Fruit fly (Drosophila melanogaster): ENCODE results near the gene tst.

The tst gene

dm6 chr3R:23732533-23732932, 40.1 kb downstream of the tst start:
- TF ChIP-seq Sin3A (optimal IDR thresholded peaks at IDR 0.05) = no peak

- TF ChIP-seq Myc (optimal IDR thresholded peaks at IDR 0.05) (no peak), insv (optimal IDR thresholded peaks at IDR 0.05) (no peak), h (optimal IDR thresholded peaks at IDR 0.05) (no peak), Sin3A (optimal IDR thresholded peaks at IDR 0.05) (no peak), psq (optimal IDR thresholded peaks at IDR 0.05) (no peak), ttk (optimal IDR thresholded peaks at IDR 0.05) (no peak)
These were observed 42.2 kb downstream of the tst start for dm6 chr3R:23730472-23730801.

- TF ChIP-seq psq (optimal IDR thresholded peaks at IDR 0.05) = no peak
- TF ChIP-seq h (optimal IDR thresholded peaks at IDR 0.05) = no peak
- TF ChIP-seq insv (optimal IDR thresholded peaks at IDR 0.05) = no peak
- TF ChIP-seq Sin3A (optimal IDR thresholded peaks at IDR 0.05) = no peak
- TF ChIP-seq Myc (optimal IDR thresholded peaks at IDR 0.05) = no peak
- no peak for TF ChIP-seq ttk (optimal IDR thresholded peaks at IDR 0.05)
These were observed 42.8 kb downstream of the tst start for dm6 chr3R:23729632-23730471.

- no peak for TF ChIP-seq Myc (optimal IDR thresholded peaks at IDR 0.05)
- TF ChIP-seq psq (optimal IDR thresholded peaks at IDR 0.05) = no peak
- no peak for TF ChIP-seq insv (optimal IDR thresholded peaks at IDR 0.05)
- TF ChIP-seq h (optimal IDR thresholded peaks at IDR 0.05) = no peak
- no peak for TF ChIP-seq Sin3A (optimal IDR thresholded peaks at IDR 0.05)
- no peak for TF ChIP-seq ttk (optimal IDR thresholded peaks at IDR 0.05)
These were observed 43.6 kb downstream of the tst start for dm6 chr3R:23729066-23729465.

- no peak for TF ChIP-seq Sin3A (optimal IDR thresholded peaks at IDR 0.05)
- TF ChIP-seq Myc (optimal IDR thresholded peaks at IDR 0.05) = no peak
- TF ChIP-seq h (optimal IDR thresholded peaks at IDR 0.05) = no peak
- no peak for TF ChIP-seq ttk (optimal IDR thresholded peaks at IDR 0.05)
- TF ChIP-seq insv (optimal IDR thresholded peaks at IDR 0.05) = no peak
These were observed 44.6 kb downstream of the tst start for dm6 chr3R:23728086-23728485.

- TF ChIP-seq psq (optimal IDR thresholded peaks at IDR 0.05) = no peak
- TF ChIP-seq h (optimal IDR thresholded peaks at IDR 0.05) = no peak
- TF ChIP-seq insv (optimal IDR thresholded peaks at IDR 0.05) = no peak
- TF ChIP-seq Myc (optimal IDR thresholded peaks at IDR 0.05) = no peak
- no peak for TF ChIP-seq Sin3A (optimal IDR thresholded peaks at IDR 0.05)
- no peak for TF ChIP-seq ttk (optimal IDR thresholded peaks at IDR 0.05)
These were observed 45.0 kb downstream of the tst start for dm6 chr3R:23727657-23728056.

- TF ChIP-seq h (optimal IDR thresholded peaks at IDR 0.05) (no peak), Myc (optimal IDR thresholded peaks at IDR 0.05) (no peak), psq (optimal IDR thresholded peaks at IDR 0.05) (no peak), Sin3A (optimal IDR thresholded peaks at IDR 0.05) (no peak), ttk (optimal IDR thresholded peaks at IDR 0.05) (no peak), insv (optimal IDR thresholded peaks at IDR 0.05) (no peak)
These were observed 45.9 kb downstream of the tst start for dm6 chr3R:23726740-23727139.

dm6 chr3R:23725711-23726349, 46.8 kb downstream of the tst start:
- TF ChIP-seq ttk (optimal IDR thresholded peaks at IDR 0.05) (no peak), Sin3A (optimal IDR thresholded peaks at IDR 0.05) (no peak), h (optimal IDR thresholded peaks at IDR 0.05) (no peak), insv (optimal IDR thresholded peaks at IDR 0.05) (no peak), Myc (optimal IDR thresholded peaks at IDR 0.05) (no peak), psq (optimal IDR thresholded peaks at IDR 0.05) (no peak)

- TF ChIP-seq ttk (optimal IDR thresholded peaks at IDR 0.05) (no peak), h (optimal IDR thresholded peaks at IDR 0.05) (no peak), psq (optimal IDR thresholded peaks at IDR 0.05) (no peak), Sin3A (optimal IDR thresholded peaks at IDR 0.05) (no peak), Myc (optimal IDR thresholded peaks at IDR 0.05) (no peak), insv (optimal IDR thresholded peaks at IDR 0.05) (no peak)
These were observed 47.7 kb downstream of the tst start for dm6 chr3R:23724843-23725506.

dm6 chr3R:23723381-23724034, 49.2 kb downstream of the tst start:
- no peak for TF ChIP-seq psq (optimal IDR thresholded peaks at IDR 0.05)
- TF ChIP-seq h (optimal IDR thresholded peaks at IDR 0.05) = no peak
- TF ChIP-seq insv (optimal IDR thresholded peaks at IDR 0.05) = no peak
- no peak for TF ChIP-seq Sin3A (optimal IDR thresholded peaks at IDR 0.05)
- no peak for TF ChIP-seq Myc (optimal IDR thresholded peaks at IDR 0.05)
- TF ChIP-seq ttk (optimal IDR thresholded peaks at IDR 0.05) = no peak

dm6 chr3R:23722680-23723372, 49.8 kb downstream of the tst start, which contains the start of gene CG10365:
Gene CG10365, plus strand, starts transcription at chr3R:23723331.
- TF ChIP-seq psq (optimal IDR thresholded peaks at IDR 0.05) = no peak
- TF ChIP-seq h (optimal IDR thresholded peaks at IDR 0.05) = no peak
- no peak for TF ChIP-seq insv (optimal IDR thresholded peaks at IDR 0.05)
- TF ChIP-seq Myc (optimal IDR thresholded peaks at IDR 0.05) = no peak
- TF ChIP-seq Sin3A (optimal IDR thresholded peaks at IDR 0.05) = no peak
- TF ChIP-seq ttk (optimal IDR thresholded peaks at IDR 0.05) = no peak

Measured in Kc167 (cell line).